Fruit fly (Drosophila melanogaster) whole organism, embryonic: ENCODE measurements around the gene CG10165.
A peak's percentile ranks its signal among the peaks of the same experiment; 100 is the strongest.

Experiments
- Awh ChIP-seq: fragments of 200-800 bp; sonication (Bioruptor generic); IDR thresholded peaks from 2 replicates; pipeline ENCODE4, ENCODE4 v1.3.6; 2022; ENCODE audit warnings: missing biosample characterization, missing genetic modification characterization
- B-H2 ChIP-seq: fragments of 200-800 bp; sonication (Bioruptor generic); optimal IDR thresholded peaks from 2 replicates; lab custom pipeline; 2018; ENCODE audit warnings: missing biosample characterization, mild to moderate bottlenecking, missing genetic modification characterization
- Bteb2 ChIP-seq: fragments of 200-800 bp; sonication (Bioruptor generic); optimal IDR thresholded peaks from 2 replicates; lab custom pipeline; 2016; ENCODE audit warnings: missing biosample characterization, missing genetic modification characterization
- CG11456 ChIP-seq: fragments of 200-800 bp; sonication (Bioruptor generic); IDR thresholded peaks from 3 replicates; pipeline ENCODE4 v1.3.6; 2022; ENCODE audit warnings: missing biosample characterization, missing genetic modification characterization
- CG1233 ChIP-seq: fragments of 200-800 bp; sonication (Bioruptor generic); optimal IDR thresholded peaks from 4 replicates; lab custom pipeline; 2018; ENCODE audit warnings: missing biosample characterization, mild to moderate bottlenecking, missing genetic modification characterization
- CG16863 ChIP-seq: fragments of 200-800 bp; sonication (Bioruptor generic); optimal IDR thresholded peaks from 3 replicates; lab custom pipeline; 2016; ENCODE audit warnings: missing biosample characterization, missing genetic modification characterization
- CG17829 ChIP-seq: fragments of 200-800 bp; optimal IDR thresholded peaks from 2 replicates; lab custom pipeline; 2019; ENCODE audit warnings: missing biosample characterization, mild to moderate bottlenecking, missing genetic modification characterization, moderate library complexity
- CG18599 ChIP-seq: fragments of 200-800 bp; sonication (Bioruptor generic); optimal IDR thresholded peaks from 3 replicates; lab custom pipeline; 2017; ENCODE audit warnings: missing biosample characterization, missing genetic modification characterization, mild to moderate bottlenecking, moderate library complexity, missing genetic modification reagents
- CG31388 ChIP-seq: fragments of 200-800 bp; sonication (Bioruptor generic); optimal IDR thresholded peaks from 2 replicates; lab custom pipeline; 2016; ENCODE audit warnings: missing biosample characterization, missing genetic modification characterization
- CG31441 ChIP-seq: fragments of 200-800 bp; sonication (Bioruptor generic); IDR thresholded peaks from 2 replicates; pipeline ENCODE4 v1.3.6; 2022; ENCODE audit warnings: missing biosample characterization, missing genetic modification characterization
- CG33213 ChIP-seq: fragments of 200-800 bp; sonication (Bioruptor generic); optimal IDR thresholded peaks from 3 replicates; lab custom pipeline; 2016; ENCODE audit warnings: missing biosample characterization, missing genetic modification characterization
- CG34224 ChIP-seq: fragments of 200-800 bp; sonication (Bioruptor generic); IDR thresholded peaks from 3 replicates; pipeline ENCODE4 v1.3.6; 2022; ENCODE audit warnings: missing biosample characterization, missing genetic modification characterization; ENCODE audit not compliant: partially characterized antibody
- CG4328 ChIP-seq: fragments of 200-800 bp; sonication (Bioruptor generic); optimal IDR thresholded peaks from 3 replicates; lab custom pipeline; 2017; ENCODE audit warnings: missing biosample characterization, missing genetic modification reagents, missing genetic modification characterization
- CG4360 ChIP-seq: fragments of 200-800 bp; sonication (Bioruptor generic); IDR thresholded peaks from 2 replicates; pipeline ENCODE4 v1.3.6; 2022; ENCODE audit warnings: missing biosample characterization, missing genetic modification characterization
- CG4730 ChIP-seq: fragments of 200-800 bp; sonication (Bioruptor generic); IDR thresholded peaks from 2 replicates; pipeline ENCODE4 v1.3.6; 2022; ENCODE audit warnings: missing biosample characterization, missing genetic modification characterization
- CG4820 ChIP-seq: fragments of 200-800 bp; sonication (Bioruptor generic); optimal IDR thresholded peaks from 3 replicates; lab custom pipeline; 2016; ENCODE audit warnings: missing biosample characterization, missing genetic modification characterization
- CG6272 ChIP-seq: fragments of 200-800 bp; sonication (Bioruptor generic); IDR thresholded peaks from 2 replicates; pipeline ENCODE4 v1.3.6; 2022; ENCODE audit warnings: missing biosample characterization, missing genetic modification characterization
- CG6813 ChIP-seq: fragments of 200-800 bp; sonication (Bioruptor generic); optimal IDR thresholded peaks from 2 replicates; lab custom pipeline; 2017; ENCODE audit warnings: missing biosample characterization, missing genetic modification characterization, mild to moderate bottlenecking, moderate library complexity, missing genetic modification reagents
- CG6854 ChIP-seq: fragments of 200-800 bp; sonication (Bioruptor generic); optimal IDR thresholded peaks from 3 replicates; lab custom pipeline; 2017; ENCODE audit warnings: missing biosample characterization, mild to moderate bottlenecking, missing genetic modification characterization
- CG7556 ChIP-seq: fragments of 200-800 bp; sonication (Bioruptor generic); optimal IDR thresholded peaks from 2 replicates; lab custom pipeline; 2017; ENCODE audit warnings: missing biosample characterization, mild to moderate bottlenecking, missing genetic modification characterization
- CHES-1-like ChIP-seq: fragments of 200-800 bp; sonication (Bioruptor generic); optimal IDR thresholded peaks from 2 replicates; lab custom pipeline; 2016; ENCODE audit warnings: missing biosample characterization, missing genetic modification characterization
- Ets97D ChIP-seq: fragments of 200-800 bp; sonication (Bioruptor generic); optimal IDR thresholded peaks from 3 replicates; lab custom pipeline; 2016; ENCODE audit warnings: missing biosample characterization, missing genetic modification characterization
- Jarid2 ChIP-seq: fragments of 200-800 bp; sonication (Bioruptor generic); optimal IDR thresholded peaks from 3 replicates; lab custom pipeline; 2017; ENCODE audit warnings: mild to moderate bottlenecking, missing biosample characterization, missing genetic modification reagents, missing genetic modification characterization
- Mrtf ChIP-seq: fragments of 200-800 bp; sonication (Bioruptor generic); IDR thresholded peaks from 3 replicates; pipeline ENCODE4 v1.3.6; 2022; ENCODE audit warnings: missing biosample characterization, missing genetic modification characterization
- Myb ChIP-seq: fragments of 200-800 bp; sonication (Bioruptor generic); optimal IDR thresholded peaks from 2 replicates; lab custom pipeline; 2016; ENCODE audit warnings: missing biosample characterization, missing genetic modification characterization
- Opbp ChIP-seq: fragments of 200-800 bp; sonication (Bioruptor generic); IDR thresholded peaks from 3 replicates; pipeline ENCODE4 v1.3.6; 2022; ENCODE audit warnings: missing biosample characterization, missing genetic modification characterization; ENCODE audit not compliant: partially characterized antibody
- Sox102F ChIP-seq: fragments of 200-800 bp; sonication (Bioruptor generic); optimal IDR thresholded peaks from 2 replicates; lab custom pipeline; 2018; ENCODE audit warnings: missing biosample characterization, mild to moderate bottlenecking, missing genetic modification characterization, moderate library complexity
- TFAM ChIP-seq: fragments of 200-800 bp; sonication (Bioruptor generic); optimal IDR thresholded peaks from 2 replicates; lab custom pipeline; 2017; ENCODE audit warnings: missing biosample characterization, missing genetic modification characterization, inconsistent platforms
- Trl ChIP-seq, 3 experiments: fragments of >200 bp in 2 of 3; fragments of 200-800 bp in 1 of 3; sonication (Bioruptor generic) in 1 of 3; optimal IDR thresholded peaks; 2 replicates in 1 of 3; 3 replicates in 2 of 3; lab custom pipeline; 2016 to 2017; ENCODE audit warnings: missing biosample characterization in 1 of 3, missing genetic modification characterization in 1 of 3
- Vsx1 ChIP-seq: fragments of 200-800 bp; sonication (Bioruptor generic); optimal IDR thresholded peaks from 2 replicates; lab custom pipeline; 2017; ENCODE audit warnings: missing biosample characterization, mild to moderate bottlenecking, missing genetic modification characterization, missing genetic modification reagents
- YL-1 ChIP-seq: fragments of 200-800 bp; sonication (Bioruptor generic); optimal IDR thresholded peaks from 3 replicates; lab custom pipeline; 2017; ENCODE audit warnings: missing biosample characterization, mild to moderate bottlenecking, missing genetic modification characterization
- ab ChIP-seq: fragments of 200-800 bp; sonication (Bioruptor generic); optimal IDR thresholded peaks from 2 replicates; lab custom pipeline; 2016; ENCODE audit warnings: missing biosample characterization, missing genetic modification characterization
- br ChIP-seq: fragments of >200 bp; optimal IDR thresholded peaks from 2 replicates; lab custom pipeline; 2017
- cg ChIP-seq: fragments of 200-800 bp; sonication (Bioruptor generic); optimal IDR thresholded peaks from 3 replicates; lab custom pipeline; 2019; ENCODE audit warnings: missing biosample characterization, mild to moderate bottlenecking, missing genetic modification characterization, moderate library complexity
- crc ChIP-seq: fragments of 200-800 bp; sonication (Bioruptor generic); optimal IDR thresholded peaks from 2 replicates; lab custom pipeline; 2016; ENCODE audit warnings: missing biosample characterization, missing genetic modification characterization
- croc ChIP-seq: fragments of 200-800 bp; sonication (Bioruptor generic); conservative IDR thresholded peaks from 3 replicates; pipeline ENCODE4 v1.3.6; 2022; ENCODE audit warnings: missing biosample characterization, missing genetic modification characterization
- dm ChIP-seq: fragments of 200-800 bp; sonication (Bioruptor generic); optimal IDR thresholded peaks from 3 replicates; lab custom pipeline; 2016; ENCODE audit warnings: missing biosample characterization, missing genetic modification characterization
- fd3F ChIP-seq: fragments of 200-800 bp; sonication (Bioruptor generic); optimal IDR thresholded peaks from 2 replicates; lab custom pipeline; 2018; ENCODE audit warnings: missing biosample characterization, mild to moderate bottlenecking, missing genetic modification characterization, moderate library complexity
- gt ChIP-seq: fragments of 200-800 bp; sonication (Bioruptor generic); IDR thresholded peaks from 2 replicates; pipeline ENCODE4 v1.3.6; 2022; ENCODE audit warnings: missing biosample characterization, missing genetic modification characterization
- hth ChIP-seq: fragments of >200 bp; optimal IDR thresholded peaks from 2 replicates; lab custom pipeline; 2017; ENCODE audit warnings: inconsistent platforms
- nmo ChIP-seq: fragments of 200-800 bp; sonication (Bioruptor generic); optimal IDR thresholded peaks from 2 replicates; lab custom pipeline; 2018; ENCODE audit warnings: missing biosample characterization, mild to moderate bottlenecking, missing genetic modification characterization, moderate library complexity
- prd ChIP-seq, 3 experiments: fragments of >200 bp in 2 of 3; fragments of 200-800 bp in 1 of 3; sonication (Bioruptor generic) in 1 of 3; optimal IDR thresholded peaks in 2 of 3; IDR thresholded peaks in 1 of 3; 2 replicates in 2 of 3; 3 replicates in 1 of 3; pipeline versions ENCODE4 v1.3.6 to Lab custom; 2017 to 2022; ENCODE audit warnings: missing biosample characterization in 1 of 3, missing genetic modification characterization in 1 of 3
- ro ChIP-seq: fragments of 200-800 bp; sonication (Bioruptor generic); IDR thresholded peaks from 2 replicates; pipeline ENCODE4 v1.3.6; 2022; ENCODE audit warnings: missing biosample characterization, missing genetic modification characterization
- sens ChIP-seq: fragments of 200-800 bp; sonication (Bioruptor generic); peaks from one replicate; lab custom pipeline; 2016; ENCODE audit warnings: missing biosample characterization, missing genetic modification characterization
- stwl ChIP-seq: fragments of 200-800 bp; sonication (Bioruptor generic); optimal IDR thresholded peaks from 3 replicates; lab custom pipeline; 2018; ENCODE audit warnings: missing biosample characterization, mild to moderate bottlenecking, missing genetic modification characterization, moderate library complexity
- tin ChIP-seq: fragments of 200-800 bp; sonication (Bioruptor generic); optimal IDR thresholded peaks from 3 replicates; lab custom pipeline; 2016; ENCODE audit warnings: missing biosample characterization, missing genetic modification characterization
- unc-4 ChIP-seq: fragments of 200-800 bp; sonication (Bioruptor generic); IDR thresholded peaks from 2 replicates; pipeline ENCODE4 v1.3.6; 2022; ENCODE audit warnings: missing biosample characterization, missing genetic modification characterization; ENCODE audit not compliant: partially characterized antibody
- zfh1 ChIP-seq: fragments of 200-800 bp; sonication (Bioruptor generic); IDR thresholded peaks from 3 replicates; pipeline ENCODE4 v1.3.6; 2022; ENCODE audit warnings: missing biosample characterization, missing genetic modification characterization

CG10165 gene

dm6 chr2L:19535234-19535633 lies 5.1 kb upstream of the CG10165 start, which contains the start of gene CG31697 (continued):
- TF ChIP-seq gt (GFP tag; lab: Robert Waterston, UW), result no peak

dm6 chr2L:19533247-19533646 lies 3.1 kb upstream of the CG10165 start, which contains the start of gene CG33116:
Gene CG33116 (plus strand): TSS chr2L:19533479.
- TF ChIP-seq tin (peak; percentile 87), CG17829 (tag; lab: Kevin White, UChicago) (peak; percentile 86), sens (GFP tag; lab: Kevin White, UChicago) (peak; percentile 97), CG11456 (GFP tag; lab: Robert Waterston, UW) (peak; percentile 85), CG34224 (peak; percentile 47), CG4730 (GFP tag; lab: Robert Waterston, UW) (peak; percentile 55), Mrtf (peak; percentile 40; the same call in 1 of the 3 replicates), CG18599 (GFP tag; lab: Kevin White, UChicago) (peak; percentile 83), ab (GFP tag; lab: Kevin White, UChicago) (peak; percentile 26), Ets97D (GFP tag; lab: Kevin White, UChicago) (peak; percentile 79), CHES-1-like (GFP tag; lab: Kevin White, UChicago) (peak; percentile 81), CG16863 (GFP tag; lab: Kevin White, UChicago) (peak; percentile 65), fd3F (GFP tag; lab: Kevin White, UChicago) (peak; percentile 10), TFAM (GFP tag; lab: Kevin White, UChicago) (peak; percentile 23), ro (peak; percentile 40; the same call in 1 of the 2 replicates), zfh1 (GFP tag; lab: Robert Waterston, UW) (peak; percentile 85), stwl (tag; lab: Kevin White, UChicago) (peak; percentile 85), CG4820 (GFP tag; lab: Kevin White, UChicago) (peak; percentile 75), Jarid2 (GFP tag; lab: Kevin White, UChicago) (peak; percentile 40), unc-4 (no peak), crc (GFP tag; lab: Kevin White, UChicago) (peak; percentile 68), CG4328 (peak; percentile 38), Myb (peak; percentile 85), prd (optimal IDR thresholded peaks at IDR 0.05; lab: Kevin White, UChicago) (no peak), prd (GFP tag; IDR thresholded peaks at IDR 0.05; lab: Robert Waterston, UW) (peak; percentile 76), Opbp (GFP tag; lab: Robert Waterston, UW) (peak; percentile 65; the same call in 2 of the 3 replicates), dm (GFP tag; lab: Kevin White, UChicago) (peak; percentile 75), CG33213 (peak; percentile 83), nmo (peak; percentile 83), croc (GFP tag; lab: Robert Waterston, UW) (peak; percentile 46; the same call in 2 of the 3 replicates), CG4360 (0 out of 2 replicates have a peak, but pooled peaks have one; percentile 38), CG31441 (peak; percentile 85), Bteb2 (GFP tag; lab: Kevin White, UChicago) (peak; percentile 79), CG7556 (GFP tag; lab: Kevin White, UChicago) (peak; percentile 79), CG1233 (GFP tag; lab: Kevin White, UChicago) (peak; percentile 80), CG6854 (GFP tag; lab: Kevin White, UChicago) (peak; percentile 41), Awh (GFP tag; lab: Robert Waterston, UW) (peak; percentile 71; the same call in 1 of the 2 replicates), cg (GFP tag; lab: Kevin White, UChicago) (peak; percentile 76), CG6272 (peak; percentile 30; the same call in 1 of the 2 replicates), br (lab: Kevin White, UChicago) (no peak), Sox102F (peak; percentile 76), B-H2 (peak; percentile 78), hth (lab: Kevin White, UChicago) (no peak), Trl (optimal IDR thresholded peaks at IDR 0.05; lab: Kevin White, UChicago) (no peak), Trl (GFP tag; optimal IDR thresholded peaks at IDR 0.05; lab: Kevin White, UChicago) (peak; percentile 88), CG6813 (GFP tag; lab: Kevin White, UChicago) (peak; percentile 72), Vsx1 (GFP tag; lab: Kevin White, UChicago) (peak; percentile 38), YL-1 (peak; percentile 68), CG31388 (GFP tag; lab: Kevin White, UChicago) (no peak)
